Fruit fly (Drosophila melanogaster) whole organism, embryonic: Measurements from ENCODE around the gene CG42488.

Source experiments
- Abd-B ChIP-seq: fragments of 200-800 bp; sonication (Bioruptor generic); optimal IDR thresholded peaks from 2 replicates; lab custom pipeline; 2018; ENCODE audit warnings: missing biosample characterization, mild to moderate bottlenecking, missing genetic modification characterization, moderate library complexity
- Ada2b ChIP-seq: fragments of 200-800 bp; sonication (Bioruptor generic); IDR thresholded peaks from 2 replicates; pipeline ENCODE4 v1.3.6; 2022; ENCODE audit warnings: missing biosample characterization, missing genetic modification characterization
- CG11560 ChIP-seq: fragments of 200-800 bp; sonication (Bioruptor generic); IDR thresholded peaks from 3 replicates; pipeline ENCODE4 v1.3.6; 2022; ENCODE audit warnings: missing biosample characterization, missing genetic modification characterization
- CG13287 ChIP-seq: fragments of 200-800 bp; sonication (Bioruptor generic); IDR thresholded peaks from 2 replicates; pipeline ENCODE4 v1.3.6; 2022; ENCODE audit warnings: missing biosample characterization, missing genetic modification characterization; ENCODE audit not compliant: partially characterized antibody
- CG14441 ChIP-seq: fragments of 200-800 bp; sonication (Bioruptor generic); IDR thresholded peaks from 2 replicates; pipeline ENCODE4 v1.3.6; 2022; ENCODE audit warnings: missing biosample characterization, missing genetic modification characterization
- CG14710 ChIP-seq: fragments of 200-800 bp; sonication (Bioruptor generic); optimal IDR thresholded peaks from 3 replicates; lab custom pipeline; 2019; ENCODE audit warnings: missing biosample characterization, mild to moderate bottlenecking, missing genetic modification characterization, moderate library complexity
- CG15269 ChIP-seq: fragments of 200-800 bp; sonication (Bioruptor generic); optimal IDR thresholded peaks from 2 replicates; lab custom pipeline; 2018; ENCODE audit warnings: missing biosample characterization, mild to moderate bottlenecking, missing genetic modification characterization, moderate library complexity
- CG1647 ChIP-seq: fragments of 200-800 bp; sonication (Bioruptor generic); optimal IDR thresholded peaks from 3 replicates; lab custom pipeline; 2016; ENCODE audit warnings: missing biosample characterization, missing genetic modification characterization
- CG16813 ChIP-seq: fragments of 200-800 bp; sonication (Bioruptor generic); IDR thresholded peaks from 3 replicates; pipeline ENCODE4 v1.3.6; 2022; ENCODE audit warnings: missing biosample characterization, missing genetic modification characterization; ENCODE audit not compliant: partially characterized antibody
- CG2199 ChIP-seq: fragments of 200-800 bp; sonication (Bioruptor generic); IDR thresholded peaks from 3 replicates; pipeline ENCODE4 v1.3.6; 2022; ENCODE audit warnings: missing biosample characterization, missing genetic modification characterization
- CG32532 ChIP-seq: fragments of 200-800 bp; sonication (Bioruptor generic); IDR thresholded peaks from 2 replicates; pipeline ENCODE4 v1.3.6; 2022; ENCODE audit warnings: missing biosample characterization, missing genetic modification characterization
- CG32767 ChIP-seq: fragments of 200-800 bp; sonication (Bioruptor generic); IDR thresholded peaks from 2 replicates; pipeline ENCODE4 v1.3.6; 2022; ENCODE audit warnings: missing biosample characterization, missing genetic modification characterization
- CG34224 ChIP-seq: fragments of 200-800 bp; sonication (Bioruptor generic); IDR thresholded peaks from 3 replicates; pipeline ENCODE4 v1.3.6; 2022; ENCODE audit warnings: missing biosample characterization, missing genetic modification characterization; ENCODE audit not compliant: partially characterized antibody
- CG42726 ChIP-seq: fragments of 200-800 bp; sonication (Bioruptor generic); IDR thresholded peaks from 2 replicates; pipeline ENCODE4 v1.3.6; 2022; ENCODE audit warnings: missing biosample characterization, missing genetic modification characterization; ENCODE audit not compliant: partially characterized antibody
- CG4282 ChIP-seq: fragments of 200-800 bp; sonication (Bioruptor generic); optimal IDR thresholded peaks from 2 replicates; lab custom pipeline; 2016; ENCODE audit warnings: missing biosample characterization, missing genetic modification characterization
- CG4424 ChIP-seq: fragments of 200-800 bp; sonication (Bioruptor generic); optimal IDR thresholded peaks from 3 replicates; lab custom pipeline; 2016; ENCODE audit warnings: missing biosample characterization, missing genetic modification characterization
- CG4820 ChIP-seq: fragments of 200-800 bp; sonication (Bioruptor generic); optimal IDR thresholded peaks from 3 replicates; lab custom pipeline; 2016; ENCODE audit warnings: missing biosample characterization, missing genetic modification characterization
- CG5245 ChIP-seq: fragments of 200-800 bp; sonication (Bioruptor generic); optimal IDR thresholded peaks from 3 replicates; lab custom pipeline; 2016; ENCODE audit warnings: missing biosample characterization, missing genetic modification characterization
- CG6175 ChIP-seq: fragments of 200-800 bp; sonication (Bioruptor generic); IDR thresholded peaks from 3 replicates; pipeline ENCODE4 v1.3.6; 2022; ENCODE audit warnings: missing biosample characterization, missing genetic modification characterization
- CG6791 ChIP-seq: fragments of 200-800 bp; sonication (Bioruptor generic); IDR thresholded peaks from 3 replicates; pipeline ENCODE4 v1.3.6; 2022; ENCODE audit warnings: missing biosample characterization, missing genetic modification characterization; ENCODE audit not compliant: partially characterized antibody
- Deaf1 ChIP-seq: fragments of 200-800 bp; optimal IDR thresholded peaks from 3 replicates; lab custom pipeline; 2019; ENCODE audit warnings: missing biosample characterization, mild to moderate bottlenecking, missing genetic modification characterization, moderate library complexity
- Drgx ChIP-seq: fragments of 200-800 bp; sonication (Bioruptor generic); IDR thresholded peaks from 2 replicates; pipeline ENCODE4 v1.3.6; 2022; ENCODE audit warnings: missing biosample characterization, missing genetic modification characterization
- ERR ChIP-seq: fragments of 200-800 bp; sonication (Bioruptor generic); optimal IDR thresholded peaks from 2 replicates; lab custom pipeline; 2016; ENCODE audit warnings: missing biosample characterization, missing genetic modification characterization
- HLH4C ChIP-seq: fragments of 200-800 bp; sonication (Bioruptor generic); IDR thresholded peaks from 3 replicates; pipeline ENCODE4 v1.3.6; 2022; ENCODE audit warnings: missing biosample characterization, missing genetic modification characterization; ENCODE audit not compliant: partially characterized antibody
- MBD-R2 ChIP-seq: fragments of 200-800 bp; sonication (Bioruptor generic); IDR thresholded peaks from 2 replicates; pipeline ENCODE4 v1.3.6; 2022; ENCODE audit warnings: missing biosample characterization, missing genetic modification characterization
- Med ChIP-seq: fragments of 200-800 bp; sonication (Bioruptor generic); peaks from one replicate; lab custom pipeline; 2016; ENCODE audit warnings: missing biosample characterization, missing genetic modification characterization, mild to moderate bottlenecking, inconsistent platforms, moderate library complexity
- Opbp ChIP-seq: fragments of 200-800 bp; sonication (Bioruptor generic); IDR thresholded peaks from 3 replicates; pipeline ENCODE4 v1.3.6; 2022; ENCODE audit warnings: missing biosample characterization, missing genetic modification characterization; ENCODE audit not compliant: partially characterized antibody
- Optix ChIP-seq: fragments of 200-800 bp; sonication (Bioruptor generic); IDR thresholded peaks from 3 replicates; pipeline ENCODE4 v1.3.6; 2022; ENCODE audit warnings: missing biosample characterization, missing genetic modification characterization
- Pdp1 ChIP-seq, 2 experiments: fragments of 200-800 bp; sonication (Bioruptor generic); optimal IDR thresholded peaks; 3 replicates each; lab custom pipeline; 2016; ENCODE audit warnings: missing biosample characterization in 2 of 2, missing genetic modification characterization in 2 of 2, mild to moderate bottlenecking in 1 of 2, moderate library complexity in 1 of 2
- Scr ChIP-seq: fragments of 200-800 bp; sonication (Bioruptor generic); IDR thresholded peaks from 2 replicates; pipeline ENCODE4 v1.3.6; 2022; ENCODE audit warnings: missing biosample characterization, missing genetic modification characterization; ENCODE audit not compliant: partially characterized antibody
- Sry-δ ChIP-seq: fragments of 200-800 bp; sonication (Bioruptor generic); optimal IDR thresholded peaks from 2 replicates; lab custom pipeline; 2016; ENCODE audit warnings: missing biosample characterization, missing genetic modification characterization
- bbx ChIP-seq: fragments of 200-800 bp; sonication (Bioruptor generic); IDR thresholded peaks from 2 replicates; pipeline ENCODE4 v1.3.6; 2022; ENCODE audit warnings: missing biosample characterization, missing genetic modification characterization; ENCODE audit not compliant: partially characterized antibody
- cad ChIP-seq: fragments of >200 bp; optimal IDR thresholded peaks from 2 replicates; lab custom pipeline; 2017; ENCODE audit warnings: missing biosample characterization, missing genetic modification characterization
- crol ChIP-seq: fragments of 200-800 bp; sonication (Bioruptor generic); IDR thresholded peaks from 2 replicates; pipeline ENCODE4 v1.3.6; 2022; ENCODE audit warnings: missing biosample characterization, missing genetic modification characterization
- danr ChIP-seq: fragments of 200-800 bp; sonication (Bioruptor generic); IDR thresholded peaks from 2 replicates; pipeline ENCODE4 v1.3.6; 2022; ENCODE audit warnings: missing biosample characterization, missing genetic modification characterization
- fd3F ChIP-seq: fragments of 200-800 bp; sonication (Bioruptor generic); optimal IDR thresholded peaks from 2 replicates; lab custom pipeline; 2018; ENCODE audit warnings: missing biosample characterization, mild to moderate bottlenecking, missing genetic modification characterization, moderate library complexity
- inv ChIP-seq: fragments of 200-800 bp; sonication (Bioruptor generic); IDR thresholded peaks from 2 replicates; pipeline ENCODE4 v1.3.6; 2022; ENCODE audit warnings: missing biosample characterization, missing genetic modification characterization; ENCODE audit not compliant: partially characterized antibody
- mirr ChIP-seq: fragments of 200-800 bp; sonication (Bioruptor generic); optimal IDR thresholded peaks from 3 replicates; lab custom pipeline; 2018; ENCODE audit warnings: missing biosample characterization, mild to moderate bottlenecking, missing genetic modification characterization
- nerfin-1 ChIP-seq: fragments of 200-800 bp; sonication (Bioruptor generic); optimal IDR thresholded peaks from 3 replicates; lab custom pipeline; 2019; ENCODE audit warnings: missing biosample characterization, mild to moderate bottlenecking, missing genetic modification characterization, moderate library complexity
- nerfin-2 ChIP-seq: fragments of 200-800 bp; sonication (Bioruptor generic); IDR thresholded peaks from 2 replicates; pipeline ENCODE4 v1.3.6; 2022; ENCODE audit warnings: missing biosample characterization, missing genetic modification characterization; ENCODE audit not compliant: partially characterized antibody
- org-1 ChIP-seq: fragments of 200-800 bp; sonication (Bioruptor generic); optimal IDR thresholded peaks from 2 replicates; lab custom pipeline; 2017; ENCODE audit warnings: missing biosample characterization, missing genetic modification characterization
- prd ChIP-seq, 3 experiments: fragments of >200 bp in 2 of 3; fragments of 200-800 bp in 1 of 3; sonication (Bioruptor generic) in 1 of 3; optimal IDR thresholded peaks in 2 of 3; IDR thresholded peaks in 1 of 3; 2 replicates in 2 of 3; 3 replicates in 1 of 3; pipeline versions ENCODE4 v1.3.6 to Lab custom; 2017 to 2022; ENCODE audit warnings: missing biosample characterization in 1 of 3, missing genetic modification characterization in 1 of 3
- psq ChIP-seq: fragments of 200-800 bp; sonication (Bioruptor generic); optimal IDR thresholded peaks from 2 replicates; lab custom pipeline; 2017; ENCODE audit warnings: missing biosample characterization, missing genetic modification characterization
- rib ChIP-seq: fragments of 200-800 bp; sonication (Bioruptor generic); IDR thresholded peaks from 2 replicates; pipeline ENCODE4 v1.3.6; 2022; ENCODE audit warnings: missing biosample characterization, missing genetic modification characterization
- slou ChIP-seq: fragments of 200-800 bp; sonication (Bioruptor generic); optimal IDR thresholded peaks from 3 replicates; lab custom pipeline; 2016; ENCODE audit warnings: missing biosample characterization, missing genetic modification characterization
- sqz ChIP-seq: fragments of 200-800 bp; sonication (Bioruptor generic); optimal IDR thresholded peaks from 3 replicates; lab custom pipeline; 2018; ENCODE audit warnings: missing biosample characterization, mild to moderate bottlenecking, missing genetic modification characterization
- tap ChIP-seq: fragments of 200-800 bp; optimal IDR thresholded peaks from 3 replicates; lab custom pipeline; 2019; ENCODE audit warnings: missing biosample characterization, mild to moderate bottlenecking, missing genetic modification characterization, moderate library complexity
- vnd ChIP-seq: fragments of 200-800 bp; sonication (Bioruptor generic); IDR thresholded peaks from 3 replicates; pipeline ENCODE4 v1.3.6; 2022; ENCODE audit warnings: missing biosample characterization, missing genetic modification characterization; ENCODE audit not compliant: partially characterized antibody
- zen2 ChIP-seq: fragments of 200-800 bp; sonication (Bioruptor generic); IDR thresholded peaks from 3 replicates; pipeline ENCODE4 v1.3.6; 2022; ENCODE audit warnings: missing biosample characterization, missing genetic modification characterization; ENCODE audit not compliant: partially characterized antibody

CG42488 gene

DNA sequence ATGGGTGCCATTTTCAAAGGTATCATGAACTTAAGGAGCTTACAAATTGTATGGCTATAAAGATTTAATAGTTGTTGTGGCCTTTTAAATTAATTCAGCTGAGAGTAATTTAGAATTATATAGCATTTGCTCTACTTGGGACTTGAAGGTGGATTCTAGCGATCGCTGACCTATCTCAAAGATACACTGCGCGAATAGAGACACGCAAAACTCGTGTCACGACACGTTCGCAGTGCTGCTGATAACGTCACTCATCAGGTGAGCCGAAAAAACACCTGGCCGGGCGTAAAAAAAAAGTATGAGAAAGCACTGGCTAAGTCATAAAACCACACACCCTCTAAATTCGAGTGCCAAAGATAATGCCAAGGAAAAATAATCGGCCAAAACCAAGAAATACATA is 6.8 kb downstream of the CG42488 start (continued):
- TF ChIP-seq slou (no peak), MBD-R2 (GFP tag; lab: Robert Waterston, UW) (no peak), CG15269 (tag; lab: Kevin White, UChicago) (no peak), CG4282 (GFP tag; lab: Kevin White, UChicago) (no peak), danr (GFP tag; lab: Robert Waterston, UW) (no peak), CG16813 (GFP tag; lab: Robert Waterston, UW) (peak; percentile 59; the same call in 2 of the 3 replicates), CG32767 (no peak), Sry-δ (GFP tag; lab: Kevin White, UChicago) (peak; percentile 28), psq (GFP tag; lab: Kevin White, UChicago) (no peak), mirr (GFP tag; lab: Kevin White, UChicago) (no peak), zen2 (GFP tag; lab: Robert Waterston, UW) (peak; percentile 78), CG32532 (GFP tag; lab: Robert Waterston, UW) (peak; percentile 42; the same call in 1 of the 2 replicates), sqz (GFP tag; lab: Kevin White, UChicago) (peak; percentile 8), Scr (peak; percentile 77), CG11560 (tag; lab: Robert Waterston, UW) (no peak), Opbp (peak; percentile 32; the same call in 1 of the 3 replicates), fd3F (no peak), ERR (GFP tag; lab: Kevin White, UChicago) (no peak), nerfin-2 (peak; percentile 60; the same call in 1 of the 2 replicates), Med (GFP tag; lab: Kevin White, UChicago) (peak; percentile 64), CG13287 (GFP tag; lab: Robert Waterston, UW) (peak; percentile 52), Abd-B (GFP tag; lab: Kevin White, UChicago) (peak; percentile 26), crol (no peak), prd (optimal IDR thresholded peaks at IDR 0.05; lab: Kevin White, UChicago) (no peak), prd (GFP tag; IDR thresholded peaks at IDR 0.05; lab: Robert Waterston, UW) (peak; percentile 10; the same call in 1 of the 3 replicates), CG5245 (GFP tag; lab: Kevin White, UChicago) (no peak), CG4424 (no peak), Pdp1 (GFP tag; optimal IDR thresholded peaks at IDR 0.05; lab: Kevin White, UChicago) (no peak), rib (GFP tag; lab: Robert Waterston, UW) (no peak), tap (tag; lab: Kevin White, UChicago) (no peak), CG14441 (GFP tag; lab: Robert Waterston, UW) (peak; percentile 26; the same call in 1 of the 2 replicates), Deaf1 (tag; lab: Kevin White, UChicago) (no peak), inv (peak; percentile 55), bbx (GFP tag; lab: Robert Waterston, UW) (peak; percentile 77; the same call in 1 of the 2 replicates), Drgx (GFP tag; lab: Robert Waterston, UW) (no peak), CG1647 (GFP tag; lab: Kevin White, UChicago) (no peak), org-1 (no peak), CG42726 (GFP tag; lab: Robert Waterston, UW) (0 out of 2 replicates have a peak, but pooled peaks have one; percentile 21), HLH4C (peak; percentile 57; the same call in 2 of the 3 replicates), CG6175 (no peak), nerfin-1 (tag; lab: Kevin White, UChicago) (no peak), CG14710 (tag; lab: Kevin White, UChicago) (no peak), Ada2b (no peak), vnd (GFP tag; lab: Robert Waterston, UW) (peak; percentile 70), cad (GFP tag; lab: Kevin White, UChicago) (peak; percentile 40), CG2199 (GFP tag; lab: Robert Waterston, UW) (0 out of 3 replicates have a peak, but pooled peaks have one; percentile 30), Optix (GFP tag; lab: Robert Waterston, UW) (peak; percentile 12; the same call in 1 of the 3 replicates), CG4820 (no peak), CG6791 (GFP tag; lab: Robert Waterston, UW) (peak; percentile 65; the same call in 2 of the 3 replicates), CG34224 (GFP tag; lab: Robert Waterston, UW) (peak; percentile 69)
